Worm (Caenorhabditis elegans): ENCODE results near the gene best-20.

The best-20 gene

ce11 chrIV:3745806-3746205, 10.2 kb upstream of the best-20 start:
- TF ChIP-seq unc-39 (tag; optimal IDR thresholded peaks at IDR 0.05): no peak

ce11 chrIV:3751001-3751400, 5.0 kb upstream of the best-20 start, which contains the start of gene ugt-45:
TSS of gene ugt-45 (minus strand) at chrIV:3751101.
- TF ChIP-seq hlh-1 (tag; optimal IDR thresholded peaks at IDR 0.05) (no peak), flh-1 (GFP tag; optimal IDR thresholded peaks at IDR 0.05) (no peak), mls-2 (tag; optimal IDR thresholded peaks at IDR 0.05) (no peak)

- TF ChIP-seq flh-1 (GFP tag; optimal IDR thresholded peaks at IDR 0.05) (no peak), cnd-1 (tag; optimal IDR thresholded peaks at IDR 0.05) (no peak), mls-2 (tag; optimal IDR thresholded peaks at IDR 0.05) (no peak), nhr-12 (tag; optimal IDR thresholded peaks at IDR 0.05) (no peak), lin-32 (GFP tag; optimal IDR thresholded peaks at IDR 0.05) (no peak), lin-13 (tag; optimal IDR thresholded peaks at IDR 0.05) (no peak), ceh-43 (GFP tag; optimal IDR thresholded peaks at IDR 0.05) (no peak), nhr-237 (tag; optimal IDR thresholded peaks at IDR 0.05) (no peak), ceh-83 (GFP tag; optimal IDR thresholded peaks at IDR 0.05) (no peak), unc-120 (tag; optimal IDR thresholded peaks at IDR 0.05; ENCODE audit: poor library complexity, severe bottlenecking) (no peak), nhr-2 (tag; optimal IDR thresholded peaks at IDR 0.05) (no peak), ham-2 (GFP tag; optimal IDR thresholded peaks at IDR 0.05) (no peak), pha-4 (tag; optimal IDR thresholded peaks at IDR 0.05) (no peak)
Measured at ce11 chrIV:3752276-3752675, 3.7 kb upstream of the best-20 start.

- TF ChIP-seq blmp-1 (tag; optimal IDR thresholded peaks at IDR 0.05) (no peak), nhr-2 (tag; optimal IDR thresholded peaks at IDR 0.05) (peak; percentile 45)
Measured at ce11 chrIV:3755355-3755754, 666 bp upstream of the best-20 start, which contains the start of gene Y37E11AR.7. TSS of gene Y37E11AR.7 (minus strand) at chrIV:3755455.

- TF ChIP-seq ztf-11 (tag; optimal IDR thresholded peaks at IDR 0.05): no peak
- peak; percentile 74 for TF ChIP-seq unc-62 (GFP tag; optimal IDR thresholded peaks at IDR 0.05)
Measured at ce11 chrIV:3759823-3760222, 3.8 kb downstream of the best-20 start.

ce11 chrIV:3764012-3764549, 8.1 kb downstream of the best-20 start:
- no peak for TF ChIP-seq ceh-83 (GFP tag; optimal IDR thresholded peaks at IDR 0.05)
- no peak for TF ChIP-seq elt-1 (tag; optimal IDR thresholded peaks at IDR 0.05; ENCODE audit: borderline replicate concordance, insufficient read depth)
- TF ChIP-seq mab-5 (tag; optimal IDR thresholded peaks at IDR 0.05): no peak
- TF ChIP-seq elt-3 (tag; optimal IDR thresholded peaks at IDR 0.05): no peak
- TF ChIP-seq hlh-1 (tag; optimal IDR thresholded peaks at IDR 0.05): no peak
- no peak for TF ChIP-seq tbx-8 (GFP tag; optimal IDR thresholded peaks at IDR 0.05)
- peak; percentile 71 for TF ChIP-seq ces-1 (GFP tag; optimal IDR thresholded peaks at IDR 0.05)
- TF ChIP-seq zip-8 (tag; optimal IDR thresholded peaks at IDR 0.05): peak; percentile 42
- no peak for TF ChIP-seq cnd-1 (tag; optimal IDR thresholded peaks at IDR 0.05)
- TF ChIP-seq ztf-11 (tag; optimal IDR thresholded peaks at IDR 0.05): peak; percentile 3
- TF ChIP-seq ceh-43 (GFP tag; optimal IDR thresholded peaks at IDR 0.05): no peak
- no peak for TF ChIP-seq unc-39 (tag; optimal IDR thresholded peaks at IDR 0.05)
- no peak for TF ChIP-seq M03D4.4 (tag; optimal IDR thresholded peaks at IDR 0.05)
- peak; percentile 88 for TF ChIP-seq nhr-2 (tag; optimal IDR thresholded peaks at IDR 0.05)
- TF ChIP-seq flh-1 (GFP tag; optimal IDR thresholded peaks at IDR 0.05): no peak
- no peak for TF ChIP-seq unc-62 (GFP tag; optimal IDR thresholded peaks at IDR 0.05)
- no peak for TF ChIP-seq snpc-4 (tag; optimal IDR thresholded peaks at IDR 0.05)
- no peak for TF ChIP-seq lin-13 (tag; optimal IDR thresholded peaks at IDR 0.05)
- no peak for TF ChIP-seq bed-3 (GFP tag; optimal IDR thresholded peaks at IDR 0.05)
- TF ChIP-seq nhr-28 (tag; optimal IDR thresholded peaks at IDR 0.05): no peak

ce11 chrIV:3765457-3765856, 9.4 kb downstream of the best-20 start:
- TF ChIP-seq mep-1 (tag; optimal IDR thresholded peaks at IDR 0.05) (no peak), cnd-1 (tag; optimal IDR thresholded peaks at IDR 0.05) (peak; percentile 22), unc-62 (GFP tag; optimal IDR thresholded peaks at IDR 0.05) (peak; percentile 86), elt-1 (tag; optimal IDR thresholded peaks at IDR 0.05; ENCODE audit: borderline replicate concordance, insufficient read depth) (no peak), mls-2 (tag; optimal IDR thresholded peaks at IDR 0.05) (no peak), snpc-4 (tag; optimal IDR thresholded peaks at IDR 0.05) (no peak), zip-8 (tag; optimal IDR thresholded peaks at IDR 0.05) (no peak), mab-5 (tag; optimal IDR thresholded peaks at IDR 0.05) (peak; percentile 82)

Measured in whole organism, mixed stage, embryonic.